Fruit fly (Drosophila melanogaster) whole organism, wandering third instar larva: ENCODE results near the gene vex.

Experiments used
- Abd-B ChIP-seq: fragments of >200 bp; optimal IDR thresholded peaks from 2 replicates; lab custom pipeline; 2017; ENCODE audit warnings: missing biosample characterization, missing genetic modification characterization
- CG32264 ChIP-seq: fragments of 200-800 bp; sonication (Bioruptor generic); optimal IDR thresholded peaks from 2 replicates; lab custom pipeline; 2016; ENCODE audit warnings: missing biosample characterization, missing genetic modification characterization
- CG9705 ChIP-seq: fragments of 200-800 bp; sonication (Bioruptor generic); optimal IDR thresholded peaks from 2 replicates; lab custom pipeline; 2018; ENCODE audit warnings: missing biosample characterization, mild to moderate bottlenecking, missing genetic modification characterization
- CrebA ChIP-seq: fragments of 200-800 bp; sonication (Bioruptor generic); optimal IDR thresholded peaks from 2 replicates; lab custom pipeline; 2016; ENCODE audit warnings: missing biosample characterization, mild to moderate bottlenecking, missing genetic modification characterization, borderline replicate concordance
- Dfd ChIP-seq: fragments of >200 bp; optimal IDR thresholded peaks from 2 replicates; lab custom pipeline; 2017; ENCODE audit warnings: missing biosample characterization, missing genetic modification characterization
- Dif ChIP-seq: fragments of 200-275, 200-300 bp; sonication (Bioruptor generic); optimal IDR thresholded peaks from 2 replicates; lab custom pipeline; 2018; ENCODE audit warnings: missing biosample characterization, missing genetic modification characterization; ENCODE audit not compliant: partially characterized antibody
- HLH106 ChIP-seq: fragments of 200-800 bp; optimal IDR thresholded peaks from 3 replicates; lab custom pipeline; 2019; ENCODE audit warnings: missing biosample characterization, mild to moderate bottlenecking, missing genetic modification characterization, moderate library complexity
- Hr78 ChIP-seq: fragments of >200 bp; optimal IDR thresholded peaks from 2 replicates; lab custom pipeline; 2017; ENCODE audit warnings: missing biosample characterization, missing genetic modification characterization
- Hr83 ChIP-seq: fragments of 200-300 bp; sonication (Bioruptor generic); optimal IDR thresholded peaks from 2 replicates; lab custom pipeline; 2016; ENCODE audit warnings: missing biosample characterization, mild to moderate bottlenecking, missing genetic modification characterization, moderate library complexity; ENCODE audit not compliant: poor library complexity, severe bottlenecking
- Jra ChIP-seq: sonication (Bioruptor generic); optimal IDR thresholded peaks from 2 replicates; lab custom pipeline; 2016; ENCODE audit warnings: missing biosample characterization, missing genetic modification characterization
- Mio ChIP-seq: sonication (Bioruptor generic); optimal IDR thresholded peaks from 2 replicates; lab custom pipeline; 2016; ENCODE audit warnings: missing biosample characterization, missing genetic modification characterization
- Myc ChIP-seq: fragments of >200 bp; optimal IDR thresholded peaks from 2 replicates; lab custom pipeline; 2017
- N ChIP-seq: fragments of >200 bp; optimal IDR thresholded peaks from 2 replicates; lab custom pipeline; 2018; ENCODE audit warnings: missing biosample characterization, missing external identifiers, missing genetic modification characterization
- OdsH ChIP-seq: fragments of 200-800 bp; sonication (Bioruptor generic); optimal IDR thresholded peaks from 2 replicates; lab custom pipeline; 2016; ENCODE audit warnings: missing biosample characterization, mild to moderate bottlenecking, missing genetic modification characterization
- Rel ChIP-seq, 2 experiments: fragments of 200-800 bp; sonication (Bioruptor generic) in 1 of 2; optimal IDR thresholded peaks; 2 replicates in 1 of 2; 3 replicates in 1 of 2; lab custom pipeline; 2016 to 2019; ENCODE audit warnings: mild to moderate bottlenecking in 2 of 2, missing biosample characterization in 2 of 2, missing genetic modification characterization in 2 of 2, moderate library complexity in 1 of 2
- Sp1 ChIP-seq: fragments of 200-800 bp; sonication (Bioruptor generic); optimal IDR thresholded peaks from 3 replicates; lab custom pipeline; 2019; ENCODE audit warnings: missing biosample characterization, mild to moderate bottlenecking, missing genetic modification characterization, moderate library complexity
- Vsx2 ChIP-seq: fragments of 200-300, 225-300 bp; sonication (Bioruptor generic); optimal IDR thresholded peaks from 2 replicates; lab custom pipeline; 2018; ENCODE audit warnings: missing biosample characterization, missing genetic modification characterization; ENCODE audit not compliant: partially characterized antibody
- br ChIP-seq: fragments of 200-800 bp; sonication (Bioruptor generic); optimal IDR thresholded peaks from 2 replicates; lab custom pipeline; 2016; ENCODE audit warnings: missing biosample characterization, missing genetic modification characterization
- brk ChIP-seq: fragments of 200-800 bp; sonication (Bioruptor generic); optimal IDR thresholded peaks from 2 replicates; lab custom pipeline; 2016; ENCODE audit warnings: missing biosample characterization, mild to moderate bottlenecking, missing genetic modification characterization
- dmrt93B ChIP-seq: fragments of 200-800 bp; sonication (Bioruptor generic); optimal IDR thresholded peaks from 2 replicates; lab custom pipeline; 2018; ENCODE audit warnings: missing biosample characterization, mild to moderate bottlenecking, missing genetic modification characterization
- dsf ChIP-seq: sonication (Bioruptor generic); optimal IDR thresholded peaks from 2 replicates; lab custom pipeline; 2016; ENCODE audit warnings: missing biosample characterization, missing genetic modification characterization, borderline replicate concordance
- ey ChIP-seq: fragments of 200-800 bp; sonication (Bioruptor generic); optimal IDR thresholded peaks from 2 replicates; lab custom pipeline; 2016; ENCODE audit warnings: missing biosample characterization, missing genetic modification characterization
- foxo ChIP-seq, 2 experiments: fragments of 200-800 bp; sonication (Bioruptor generic); optimal IDR thresholded peaks; 2 replicates in 1 of 2; 3 replicates in 1 of 2; lab custom pipeline; 2016 to 2017; ENCODE audit warnings: missing biosample characterization in 2 of 2, missing genetic modification characterization in 2 of 2
- fru ChIP-seq: fragments of 200-800 bp; sonication (Bioruptor generic); optimal IDR thresholded peaks from 3 replicates; lab custom pipeline; 2016; ENCODE audit warnings: missing biosample characterization, mild to moderate bottlenecking, missing genetic modification characterization
- h ChIP-seq: fragments of 200-800 bp; sonication (Bioruptor generic); optimal IDR thresholded peaks from 3 replicates; lab custom pipeline; 2016; ENCODE audit warnings: missing biosample characterization, mild to moderate bottlenecking, missing genetic modification characterization
- lola ChIP-seq: fragments of >200 bp; optimal IDR thresholded peaks from 2 replicates; lab custom pipeline; 2017; ENCODE audit warnings: missing biosample characterization, missing genetic modification characterization
- pan ChIP-seq: fragments of >200 bp; optimal IDR thresholded peaks from 2 replicates; lab custom pipeline; 2017
- rgr ChIP-seq: fragments of 200-800 bp; sonication (Bioruptor generic); optimal IDR thresholded peaks from 3 replicates; lab custom pipeline; 2016; ENCODE audit warnings: missing biosample characterization, mild to moderate bottlenecking, missing genetic modification characterization
- sage ChIP-seq: fragments of 200-800 bp; sonication (Bioruptor generic); optimal IDR thresholded peaks from 2 replicates; lab custom pipeline; 2016; ENCODE audit warnings: missing biosample characterization, mild to moderate bottlenecking, missing genetic modification characterization
- sv ChIP-seq: fragments of 200-800 bp; sonication (Bioruptor generic); optimal IDR thresholded peaks from 3 replicates; lab custom pipeline; 2016; ENCODE audit warnings: missing biosample characterization, missing genetic modification characterization
- tai ChIP-seq: sonication (Bioruptor generic); optimal IDR thresholded peaks from 2 replicates; lab custom pipeline; 2016; ENCODE audit warnings: missing biosample characterization, missing genetic modification characterization
- usp ChIP-seq: fragments of >200 bp; optimal IDR thresholded peaks from 2 replicates; lab custom pipeline; 2017; ENCODE audit warnings: missing biosample characterization, missing genetic modification characterization
- woc ChIP-seq: sonication (Bioruptor generic); optimal IDR thresholded peaks from 2 replicates; lab custom pipeline; 2016; ENCODE audit warnings: missing biosample characterization, mild to moderate bottlenecking, missing genetic modification characterization

The vex gene

DNA sequence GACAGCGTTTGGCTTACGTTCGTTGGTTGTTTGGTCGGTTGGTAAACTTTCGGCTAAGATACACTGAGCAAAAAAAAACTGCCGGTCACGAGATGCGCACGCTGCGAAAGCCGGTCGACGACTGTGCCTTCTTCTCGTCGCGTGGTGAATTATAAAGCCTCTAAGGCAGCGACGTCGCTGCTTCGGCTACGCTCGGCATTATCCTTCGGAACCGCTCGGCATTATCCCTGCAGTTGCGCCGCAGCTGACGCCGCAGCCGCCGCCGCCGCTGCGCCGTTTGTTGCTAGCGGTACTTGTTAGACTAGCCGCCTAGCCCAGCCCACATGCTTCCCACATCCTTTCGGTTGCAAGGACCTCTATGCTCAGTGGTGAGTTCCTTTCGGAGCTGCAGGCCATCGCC lies at the start of gene vex:
TSS of gene vex (minus strand) at position 114 of the 400 bp plus-strand sequence.
- TF ChIP-seq brk (GFP tag; lab: Kevin White, UChicago) = no peak
- no peak for TF ChIP-seq N (GFP tag; lab: Kevin White, UChicago)
- no peak for TF ChIP-seq Hr78
- no peak for TF ChIP-seq usp (GFP tag; lab: Kevin White, UChicago)
- no peak for TF ChIP-seq woc (GFP tag; lab: Kevin White, UChicago)
- TF ChIP-seq OdsH (GFP tag; lab: Kevin White, UChicago) = no peak
- TF ChIP-seq Jra (GFP tag; lab: Kevin White, UChicago) = no peak
- TF ChIP-seq Mio = no peak
- TF ChIP-seq fru (GFP tag; lab: Kevin White, UChicago) = no peak
- no peak for TF ChIP-seq dsf (GFP tag; lab: Kevin White, UChicago)
- no peak for TF ChIP-seq Dfd (GFP tag; lab: Kevin White, UChicago)
- TF ChIP-seq rgr = no peak
- no peak for TF ChIP-seq CG9705 (GFP tag; lab: Kevin White, UChicago)
- TF ChIP-seq lola (GFP tag; lab: Kevin White, UChicago) = no peak
- no peak for TF ChIP-seq Myc (lab: Kevin White, UChicago)
- no peak for TF ChIP-seq HLH106 (tag; lab: Kevin White, UChicago)
- TF ChIP-seq ey (GFP tag; lab: Kevin White, UChicago) = no peak
- TF ChIP-seq dmrt93B (GFP tag; lab: Kevin White, UChicago) = no peak
- TF ChIP-seq Dif (GFP tag; lab: Kevin White, UChicago) = no peak

DNA sequence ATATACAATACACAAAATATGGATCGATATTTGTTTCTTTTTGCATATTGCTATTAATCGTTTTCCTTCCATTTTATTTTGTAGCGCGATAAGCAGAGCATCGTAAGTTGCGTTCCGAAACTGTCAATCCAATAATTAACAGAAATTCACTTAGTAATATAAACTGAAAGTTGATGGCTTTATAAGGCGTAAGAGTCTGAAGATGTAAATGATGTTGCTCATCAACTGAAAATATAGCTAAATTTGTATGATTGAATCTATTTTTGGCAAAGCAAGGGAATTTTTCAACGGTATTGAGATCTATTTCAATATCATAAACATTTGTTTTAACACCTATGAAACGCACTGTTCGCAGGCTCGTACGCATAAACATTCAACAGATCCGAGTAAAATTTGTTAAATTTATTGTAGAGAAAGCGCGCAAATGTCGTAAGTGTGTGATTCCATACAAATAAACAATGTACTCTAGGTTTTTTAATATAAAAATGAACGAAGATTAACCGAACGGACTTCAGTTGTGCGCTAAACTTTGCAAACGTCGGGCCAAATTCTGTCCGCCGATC lies 49.2 kb upstream of the vex start, which contains the start of gene Vago:
TSS of gene Vago (plus strand) at position 513 of the 563 bp plus-strand sequence.
- TF ChIP-seq sv (GFP tag; lab: Kevin White, UChicago) = no peak
- TF ChIP-seq usp (GFP tag; lab: Kevin White, UChicago) = no peak
- TF ChIP-seq Dfd (GFP tag; lab: Kevin White, UChicago) = no peak
- no peak for TF ChIP-seq Mio
- peak; percentile 3 for TF ChIP-seq woc (GFP tag; lab: Kevin White, UChicago)
- TF ChIP-seq h (GFP tag; lab: Kevin White, UChicago) = no peak
- TF ChIP-seq tai (GFP tag; lab: Kevin White, UChicago) = no peak
- no peak for TF ChIP-seq N (GFP tag; lab: Kevin White, UChicago)
- TF ChIP-seq foxo (GFP tag; optimal IDR thresholded peaks at IDR 0.05; lab: Kevin White, UChicago) = no peak
- no peak for TF ChIP-seq sage (GFP tag; lab: Kevin White, UChicago)
- TF ChIP-seq Rel (GFP tag; optimal IDR thresholded peaks at IDR 0.05; lab: Kevin White, UChicago) = no peak
- peak; percentile 50 for TF ChIP-seq Rel (tag; optimal IDR thresholded peaks at IDR 0.05; lab: Kevin White, UChicago)
- TF ChIP-seq rgr = no peak
- TF ChIP-seq pan = no peak
- peak; percentile 42 for TF ChIP-seq fru (GFP tag; lab: Kevin White, UChicago)
- no peak for TF ChIP-seq Hr83 (GFP tag; lab: Kevin White, UChicago)
- no peak for TF ChIP-seq Myc (lab: Kevin White, UChicago)
- TF ChIP-seq br (GFP tag; lab: Kevin White, UChicago) = peak; percentile 22
- TF ChIP-seq Abd-B = no peak
- no peak for TF ChIP-seq Vsx2 (GFP tag; lab: Kevin White, UChicago)
- no peak for TF ChIP-seq lola (GFP tag; lab: Kevin White, UChicago)
- TF ChIP-seq dsf (GFP tag; lab: Kevin White, UChicago) = no peak
- peak; percentile 34 for TF ChIP-seq Sp1 (GFP tag; lab: Kevin White, UChicago)
- no peak for TF ChIP-seq CG9705 (GFP tag; lab: Kevin White, UChicago)
- TF ChIP-seq HLH106 (tag; lab: Kevin White, UChicago) = peak; percentile 55
- TF ChIP-seq CG32264 (GFP tag; lab: Kevin White, UChicago) = no peak
- TF ChIP-seq ey (GFP tag; lab: Kevin White, UChicago) = peak; percentile 23
- TF ChIP-seq CrebA (GFP tag; lab: Kevin White, UChicago) = no peak
- TF ChIP-seq Hr78 = no peak
- no peak for TF ChIP-seq dmrt93B (GFP tag; lab: Kevin White, UChicago)

DNA sequence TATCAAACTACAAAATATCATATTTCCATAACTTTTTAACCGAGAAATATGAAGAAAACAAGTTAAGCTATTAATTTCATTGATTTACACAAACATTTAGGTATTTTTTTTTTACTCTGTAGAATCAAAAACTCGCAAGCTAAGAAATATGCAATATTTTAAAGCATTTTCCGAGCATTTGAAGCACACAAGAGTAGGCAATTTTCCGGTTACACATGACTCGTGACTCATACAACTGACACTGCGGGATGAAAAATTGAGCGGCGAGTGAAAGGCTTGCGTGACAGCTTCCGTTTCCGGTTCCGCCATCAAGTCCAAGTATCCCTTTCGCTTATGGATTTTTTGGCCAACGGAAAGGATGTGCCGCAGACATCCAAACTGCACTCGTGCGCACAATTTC lies 47.7 kb upstream of the vex start:
- TF ChIP-seq Rel (GFP tag; optimal IDR thresholded peaks at IDR 0.05; lab: Kevin White, UChicago) = no peak
- no peak for TF ChIP-seq Rel (tag; optimal IDR thresholded peaks at IDR 0.05; lab: Kevin White, UChicago)
- no peak for TF ChIP-seq CG9705 (GFP tag; lab: Kevin White, UChicago)
- TF ChIP-seq N (GFP tag; lab: Kevin White, UChicago) = peak; percentile 7
